Worm (Caenorhabditis elegans): ENCODE data around the gene C05D12.1.

DNA sequence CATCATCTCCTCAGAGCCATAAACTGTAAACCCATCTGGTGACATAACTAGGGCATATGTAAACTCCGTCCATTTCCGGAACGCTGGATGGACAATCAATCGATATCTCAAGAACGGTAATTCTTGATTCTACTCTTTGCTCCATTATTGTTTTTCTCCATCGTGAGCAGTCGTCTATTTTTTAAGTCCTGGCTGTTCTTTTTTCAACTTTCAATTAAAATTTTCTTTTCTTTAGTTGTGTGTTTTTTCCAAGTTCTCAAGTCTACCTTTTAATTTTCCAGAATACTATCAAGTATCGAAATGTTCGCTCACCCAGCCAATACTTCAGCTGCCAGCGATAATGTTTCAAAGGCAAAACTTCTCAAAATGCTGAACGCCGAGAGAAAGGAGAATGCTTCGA, 18.4 kb upstream of the C05D12.1 start, which contains the start of gene C05D12.5:
- TF ChIP-seq dpl-1 (GFP tag; optimal IDR thresholded peaks at IDR 0.05) (no peak), ama-1 (optimal IDR thresholded peaks at IDR 0.05) (no peak), ama-1 (GFP tag; optimal IDR thresholded peaks at IDR 0.05) (no peak)
